Fruit fly (Drosophila melanogaster): ENCODE measurements around the gene Usp39.

The Usp39 gene

DNA sequence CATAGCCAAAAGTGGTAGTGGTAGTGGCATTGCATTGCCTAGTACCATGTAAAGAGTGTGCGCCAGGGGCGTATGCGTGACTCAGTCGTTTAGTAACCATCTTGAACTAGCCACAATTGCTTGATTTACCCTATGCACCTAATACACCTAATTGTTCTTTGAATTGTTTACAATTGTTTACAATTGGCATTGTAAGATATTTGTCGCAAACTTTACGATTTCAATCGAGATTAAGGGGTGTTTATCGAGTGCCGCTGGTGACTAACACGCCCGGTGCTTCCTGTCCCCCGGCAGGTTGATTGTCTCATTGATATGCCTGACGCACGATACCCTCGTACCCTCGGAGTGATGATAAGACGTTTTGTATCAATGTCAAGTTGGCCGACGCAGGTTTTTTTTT, 21.0 kb upstream of the Usp39 start (continued):
- TF ChIP-seq NFAT (GFP tag; IDR thresholded peaks at IDR 0.05), result no peak
- no peak for TF ChIP-seq CG11085 (GFP tag; IDR thresholded peaks at IDR 0.05)
- TF ChIP-seq CG30020 (tag; optimal IDR thresholded peaks at IDR 0.05), result peak; percentile 9
- TF ChIP-seq Chrac-16 (GFP tag; optimal IDR thresholded peaks at IDR 0.05), result peak; percentile 28
- TF ChIP-seq pum (GFP tag; optimal IDR thresholded peaks at IDR 0.05), result peak; percentile 33
- no peak for TF ChIP-seq Sin3A (optimal IDR thresholded peaks at IDR 0.05)
- peak; percentile 14 for TF ChIP-seq dm (GFP tag; optimal IDR thresholded peaks at IDR 0.05)
- TF ChIP-seq CG32772 (GFP tag; IDR thresholded peaks at IDR 0.05), result peak; percentile 45; the same call in 1 of the 2 replicates
- TF ChIP-seq CG15011 (GFP tag; optimal IDR thresholded peaks at IDR 0.05), result no peak
- no peak for TF ChIP-seq Fer2 (tag; optimal IDR thresholded peaks at IDR 0.05)
- no peak for TF ChIP-seq mirr (GFP tag; optimal IDR thresholded peaks at IDR 0.05)
- TF ChIP-seq CG7372 (GFP tag; IDR thresholded peaks at IDR 0.05), result no peak
- TF ChIP-seq CG6689 (GFP tag; IDR thresholded peaks at IDR 0.05), result peak; percentile 66
- no peak for TF ChIP-seq CG6175 (GFP tag; IDR thresholded peaks at IDR 0.05)
- TF ChIP-seq onecut (GFP tag; IDR thresholded peaks at IDR 0.05), result no peak
- peak; percentile 43 for TF ChIP-seq HmgZ (tag; optimal IDR thresholded peaks at IDR 0.05)
- no peak for TF ChIP-seq sisA (GFP tag; IDR thresholded peaks at IDR 0.05)
- TF ChIP-seq toy (GFP tag; IDR thresholded peaks at IDR 0.05), result no peak
- peak; percentile 40 for TF ChIP-seq CG30403 (GFP tag; optimal IDR thresholded peaks at IDR 0.05)
- TF ChIP-seq tna (GFP tag; IDR thresholded peaks at IDR 0.05; ENCODE audit: partially characterized antibody), result no peak
- TF ChIP-seq E2f2 (GFP tag; IDR thresholded peaks at IDR 0.05), result peak; percentile 48; the same call in 1 of the 2 replicates
- TF ChIP-seq run (tag; optimal IDR thresholded peaks at IDR 0.05), result peak; percentile 1
- TF ChIP-seq Myb (GFP tag; optimal IDR thresholded peaks at IDR 0.05), result peak; percentile 15
- peak; percentile 60; the same call in 1 of the 3 replicates for TF ChIP-seq CG11093 (GFP tag; IDR thresholded peaks at IDR 0.05)
- TF ChIP-seq schlank (tag; optimal IDR thresholded peaks at IDR 0.05), result peak; percentile 3
- TF ChIP-seq lilli (GFP tag; optimal IDR thresholded peaks at IDR 0.05), result peak; percentile 32
- TF ChIP-seq CG9817 (tag; optimal IDR thresholded peaks at IDR 0.05), result peak; percentile 46
- peak; percentile 86 for TF ChIP-seq row (GFP tag; IDR thresholded peaks at IDR 0.05)
- TF ChIP-seq CG11695 (GFP tag; IDR thresholded peaks at IDR 0.05), result peak; percentile 45; the same call in 1 of the 3 replicates
- no peak for TF ChIP-seq CG10979 (tag; optimal IDR thresholded peaks at IDR 0.05)
- 0 out of 3 replicates have a peak, but pooled peaks have one; percentile 61 for TF ChIP-seq ci (GFP tag; IDR thresholded peaks at IDR 0.05)
- TF ChIP-seq pb (GFP tag; optimal IDR thresholded peaks at IDR 0.05), result no peak
- no peak for TF ChIP-seq CG10959 (GFP tag; IDR thresholded peaks at IDR 0.05)
- peak; percentile 52 for TF ChIP-seq CG1603 (tag; optimal IDR thresholded peaks at IDR 0.05)
- TF ChIP-seq MTF-1 (GFP tag; optimal IDR thresholded peaks at IDR 0.05; ENCODE audit: borderline replicate concordance), result no peak
- no peak for TF ChIP-seq HLH4C (GFP tag; IDR thresholded peaks at IDR 0.05; ENCODE audit: partially characterized antibody)
- peak; percentile 41 to 42 for TF ChIP-seq dpn (GFP tag; optimal IDR thresholded peaks at IDR 0.05)
- TF ChIP-seq kni (GFP tag; optimal IDR thresholded peaks at IDR 0.05), result no peak
- no peak for TF ChIP-seq Asciz (GFP tag; optimal IDR thresholded peaks at IDR 0.05)
- peak; percentile 24 for TF ChIP-seq CHES-1-like (GFP tag; optimal IDR thresholded peaks at IDR 0.05)
- no peak for TF ChIP-seq HLHmδ (GFP tag; optimal IDR thresholded peaks at IDR 0.05)
- TF ChIP-seq B-H1 (GFP tag; IDR thresholded peaks at IDR 0.05), result no peak
- TF ChIP-seq CG13894 (tag; optimal IDR thresholded peaks at IDR 0.05), result no peak
- TF ChIP-seq Antp (GFP tag; optimal IDR thresholded peaks at IDR 0.05), result peak; percentile 37
- TF ChIP-seq grau (tag; optimal IDR thresholded peaks at IDR 0.05), result peak; percentile 57
- peak; percentile 59 for TF ChIP-seq CG11504 (tag; optimal IDR thresholded peaks at IDR 0.05)
- peak; percentile 8 for TF ChIP-seq wek (GFP tag; optimal IDR thresholded peaks at IDR 0.05)
- TF ChIP-seq CG17829 (tag; optimal IDR thresholded peaks at IDR 0.05), result peak; percentile 43
- no peak for TF ChIP-seq CG15479 (GFP tag; optimal IDR thresholded peaks at IDR 0.05)
- no peak for TF ChIP-seq crol (GFP tag; IDR thresholded peaks at IDR 0.05)
- TF ChIP-seq CG2120 (GFP tag; optimal IDR thresholded peaks at IDR 0.05), result peak; percentile 35
- TF ChIP-seq CG43689 (GFP tag; IDR thresholded peaks at IDR 0.05), result 0 out of 2 replicates have a peak, but pooled peaks have one; percentile 13
